Worm (Caenorhabditis elegans) whole organism, mixed stage, embryonic: ENCODE data around the gene F07G6.5.
"Not testable (repeated sequence)": the region's sequence is repeated elsewhere in the genome, so short reads cannot be mapped to it uniquely, and the experiment has no call there.

ENCODE experiments used
- M03D4.4 ChIP-seq: sonication (generic microtip); optimal IDR thresholded peaks from 2 replicates; lab custom pipeline; 2017; ENCODE audit warnings: mild to moderate bottlenecking, missing genetic modification characterization, missing compliant biosample characterization
- bed-3 ChIP-seq: fragments of 200-800 bp; sonication (Bioruptor generic); optimal IDR thresholded peaks from 3 replicates; lab custom pipeline; 2018; ENCODE audit warnings: mild to moderate bottlenecking, missing genetic modification characterization, moderate library complexity, missing compliant biosample characterization
- blmp-1 ChIP-seq: fragments of 150-350 bp; optimal IDR thresholded peaks from 2 replicates; lab custom pipeline; 2014; ENCODE audit warnings: missing biosample characterization, missing genetic modification characterization
- ceh-83 ChIP-seq: fragments of 200-800 bp; sonication (Bioruptor generic); optimal IDR thresholded peaks from 2 replicates; lab custom pipeline; 2018; ENCODE audit warnings: mild to moderate bottlenecking, missing genetic modification characterization, missing compliant biosample characterization
- ces-1 ChIP-seq: fragments of 150-350 bp; optimal IDR thresholded peaks from 2 replicates; lab custom pipeline; 2014; ENCODE audit warnings: missing biosample characterization, missing genetic modification reagents, missing genetic modification characterization
- drap-1 ChIP-seq: fragments of 200-800 bp; sonication (Bioruptor generic); optimal IDR thresholded peaks from 3 replicates; lab custom pipeline; 2018; ENCODE audit warnings: mild to moderate bottlenecking, missing genetic modification characterization, missing compliant biosample characterization
- elt-1 ChIP-seq: sonication (generic microtip); optimal IDR thresholded peaks from 2 replicates; lab custom pipeline; 2017; ENCODE audit warnings: missing genetic modification characterization, mild to moderate bottlenecking, missing compliant biosample characterization, antibody characterized with exemption, moderate library complexity, borderline replicate concordance; ENCODE audit not compliant: insufficient read depth
- elt-3 ChIP-seq: fragments of 150-350 bp; optimal IDR thresholded peaks from 2 replicates; lab custom pipeline; 2014; ENCODE audit warnings: missing biosample characterization, missing genetic modification characterization
- flh-1 ChIP-seq: fragments of 200-800 bp; sonication (Bioruptor generic); optimal IDR thresholded peaks from 2 replicates; lab custom pipeline; 2018; ENCODE audit warnings: mild to moderate bottlenecking, missing genetic modification characterization, moderate library complexity, missing compliant biosample characterization
- ham-2 ChIP-seq: fragments of 200-800 bp; sonication (Bioruptor generic); optimal IDR thresholded peaks from 2 replicates; lab custom pipeline; 2018; ENCODE audit warnings: mild to moderate bottlenecking, missing genetic modification characterization, missing compliant biosample characterization
- hlh-1 ChIP-seq: fragments of 150-350 bp; optimal IDR thresholded peaks from 2 replicates; lab custom pipeline; 2014; ENCODE audit warnings: missing biosample characterization, missing genetic modification reagents, missing genetic modification characterization
- lin-13 ChIP-seq: fragments of 150-350 bp; optimal IDR thresholded peaks from 2 replicates; lab custom pipeline; 2014; ENCODE audit warnings: missing biosample characterization, missing genetic modification characterization
- lin-32 ChIP-seq: fragments of 200-800 bp; sonication (Bioruptor generic); optimal IDR thresholded peaks from 2 replicates; lab custom pipeline; 2018; ENCODE audit warnings: mild to moderate bottlenecking, missing genetic modification characterization, missing compliant biosample characterization
- lsy-2 ChIP-seq: fragments of 150-350 bp; optimal IDR thresholded peaks from 2 replicates; lab custom pipeline; 2014; ENCODE audit warnings: missing biosample characterization, missing genetic modification characterization
- mab-5 ChIP-seq: fragments of 150-350 bp; optimal IDR thresholded peaks from 2 replicates; lab custom pipeline; 2014; ENCODE audit warnings: missing biosample characterization, missing genetic modification characterization
- mep-1 ChIP-seq: fragments of 150-350 bp; optimal IDR thresholded peaks from 2 replicates; lab custom pipeline; 2017; ENCODE audit warnings: missing biosample characterization, missing genetic modification reagents, missing genetic modification characterization, inconsistent platforms
- mls-2 ChIP-seq: sonication (generic microtip); optimal IDR thresholded peaks from 2 replicates; lab custom pipeline; 2016; ENCODE audit warnings: mild to moderate bottlenecking, missing genetic modification characterization, moderate library complexity, missing compliant biosample characterization
- nhr-12 ChIP-seq: fragments of 150-350 bp; optimal IDR thresholded peaks from 2 replicates; lab custom pipeline; 2014; ENCODE audit warnings: missing biosample characterization, missing genetic modification characterization
- nhr-2 ChIP-seq: fragments of 150-350 bp; optimal IDR thresholded peaks from 2 replicates; lab custom pipeline; 2014; ENCODE audit warnings: missing biosample characterization, missing genetic modification characterization
- nhr-28 ChIP-seq: fragments of 150-350 bp; optimal IDR thresholded peaks from 2 replicates; lab custom pipeline; 2014; ENCODE audit warnings: missing biosample characterization, missing genetic modification characterization
- nhr-76 ChIP-seq: sonication (generic microtip); optimal IDR thresholded peaks from 2 replicates; lab custom pipeline; 2017; ENCODE audit warnings: missing biosample characterization, missing genetic modification characterization
- pha-4 ChIP-seq: fragments of 150-350 bp; optimal IDR thresholded peaks from 2 replicates; lab custom pipeline; 2018; ENCODE audit warnings: missing biosample characterization, missing genetic modification reagents, missing genetic modification characterization
- sptf-1 ChIP-seq: sonication (generic microtip); optimal IDR thresholded peaks from 2 replicates; lab custom pipeline; 2017; ENCODE audit warnings: mild to moderate bottlenecking, missing genetic modification characterization, moderate library complexity, missing compliant biosample characterization
- tbx-8 ChIP-seq: fragments of 200-800 bp; sonication (Bioruptor generic); optimal IDR thresholded peaks from 2 replicates; lab custom pipeline; 2018; ENCODE audit warnings: mild to moderate bottlenecking, missing genetic modification characterization, moderate library complexity, missing compliant biosample characterization
- unc-120 ChIP-seq: sonication (generic microtip); optimal IDR thresholded peaks from 2 replicates; lab custom pipeline; 2017; ENCODE audit warnings: missing genetic modification characterization, missing compliant biosample characterization; ENCODE audit not compliant: poor library complexity, severe bottlenecking
- unc-39 ChIP-seq: fragments of 150-350 bp; optimal IDR thresholded peaks from 2 replicates; lab custom pipeline; 2014; ENCODE audit warnings: missing biosample characterization, missing genetic modification characterization
- unc-62 ChIP-seq: fragments of 150-350 bp; optimal IDR thresholded peaks from 2 replicates; lab custom pipeline; 2014; ENCODE audit warnings: missing biosample characterization, missing genetic modification reagents, missing genetic modification characterization
- ztf-11 ChIP-seq: fragments of 150-350 bp; optimal IDR thresholded peaks from 2 replicates; lab custom pipeline; 2014; ENCODE audit warnings: missing biosample characterization, missing genetic modification characterization

Gene F07G6.5

DNA sequence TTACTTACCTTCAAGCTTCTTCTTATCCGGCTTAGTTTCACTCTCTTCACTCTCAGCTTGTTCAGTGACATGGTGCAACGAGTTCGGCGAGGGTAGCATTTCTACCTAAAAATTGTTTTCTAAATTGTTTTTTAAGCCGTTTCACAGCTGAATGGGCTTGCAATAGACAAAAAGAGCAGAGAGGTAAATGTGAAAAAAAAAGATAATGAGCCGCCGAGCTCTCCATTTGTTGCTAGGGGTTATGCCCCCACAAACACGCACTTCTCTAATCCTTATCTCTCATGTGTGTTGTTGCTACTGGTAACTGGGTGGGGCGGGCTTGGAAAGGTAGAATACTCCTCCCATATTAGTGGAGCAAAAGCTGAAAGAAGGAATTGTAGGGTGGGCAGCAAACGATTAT, 2.6 kb downstream of the F07G6.5 start, which contains the start of gene C36C9.5:
TSS of gene C36C9.5 (minus strand) at position 101 of the 400 bp plus-strand sequence.
- TF ChIP-seq ztf-11 (tag; lab: Kevin White, UChicago) (no peak), elt-1 (tag; lab: Kevin White, UChicago) (no peak), ceh-83 (GFP tag; lab: Kevin White, UChicago) (no peak), lin-13 (no peak), nhr-12 (tag; lab: Kevin White, UChicago) (no peak), unc-120 (tag; lab: Kevin White, UChicago) (no peak), drap-1 (GFP tag; lab: Kevin White, UChicago) (no peak), mls-2 (tag; lab: Kevin White, UChicago) (no peak), M03D4.4 (no peak), bed-3 (GFP tag; lab: Kevin White, UChicago) (no peak), unc-62 (GFP tag; lab: Kevin White, UChicago) (no peak), sptf-1 (no peak), ham-2 (no peak), flh-1 (no peak)

DNA sequence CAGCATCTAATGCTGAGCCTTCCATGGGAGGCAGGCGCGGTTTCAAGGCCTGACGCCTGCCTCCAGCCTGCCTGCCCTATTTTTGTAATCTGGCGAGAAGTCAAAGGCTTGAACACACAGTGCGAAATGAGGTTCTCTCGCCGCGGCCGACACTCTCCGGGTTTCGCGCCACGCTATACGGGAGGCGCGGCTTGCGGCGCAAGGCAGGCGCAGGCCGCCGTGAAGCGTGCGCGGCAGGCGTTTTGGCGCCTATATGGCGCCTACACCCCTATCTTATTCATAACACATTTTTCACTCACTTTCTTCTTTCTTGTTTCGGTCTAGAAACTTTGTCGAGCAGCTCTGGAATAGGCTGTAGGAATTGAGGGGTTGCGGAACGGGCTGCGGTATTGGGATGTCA, 3.4 kb downstream of the F07G6.5 start:
- TF ChIP-seq elt-1 (tag; lab: Kevin White, UChicago) (no peak), mep-1 (tag; lab: Kevin White, UChicago) (no peak), nhr-76 (no peak), unc-39 (tag; lab: Kevin White, UChicago) (no peak), ham-2 (no peak), sptf-1 (no peak), bed-3 (GFP tag; lab: Kevin White, UChicago) (no peak), lsy-2 (tag; lab: Kevin White, UChicago) (no peak), pha-4 (tag; lab: Kevin White, UChicago) (no peak), lin-13 (no peak), lin-32 (GFP tag; lab: Kevin White, UChicago) (no peak), ceh-83 (GFP tag; lab: Kevin White, UChicago) (no peak)
- TF ChIP-seq, all 35 proteins: peak for 0

DNA sequence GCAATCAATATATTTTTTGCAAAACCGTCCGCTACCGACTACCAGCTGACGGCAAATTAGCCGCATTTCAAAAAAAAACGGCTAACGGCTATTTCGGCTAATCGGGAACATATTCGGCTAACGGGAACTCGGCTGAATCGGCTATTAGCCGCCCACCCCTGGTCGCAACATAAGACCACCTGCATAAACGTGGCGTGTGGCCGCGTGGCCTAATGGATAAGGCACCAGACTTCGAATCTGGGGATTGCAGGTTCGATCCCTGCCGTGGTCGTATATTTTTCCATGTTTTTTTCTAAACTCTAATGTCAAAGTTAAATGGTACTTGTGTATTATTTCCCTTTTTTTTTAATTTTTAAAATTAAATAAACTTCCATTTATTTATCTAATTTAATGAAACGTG, 8.0 kb downstream of the F07G6.5 start:
- TF ChIP-seq lin-32 (GFP tag; lab: Kevin White, UChicago) (no peak), nhr-12 (tag; lab: Kevin White, UChicago) (no peak), nhr-2 (tag; lab: Kevin White, UChicago) (no peak), hlh-1 (no peak), mab-5 (tag; lab: Kevin White, UChicago) (no peak), ceh-83 (GFP tag; lab: Kevin White, UChicago) (no peak)
- TF ChIP-seq, all 35 proteins: peak for 0

DNA sequence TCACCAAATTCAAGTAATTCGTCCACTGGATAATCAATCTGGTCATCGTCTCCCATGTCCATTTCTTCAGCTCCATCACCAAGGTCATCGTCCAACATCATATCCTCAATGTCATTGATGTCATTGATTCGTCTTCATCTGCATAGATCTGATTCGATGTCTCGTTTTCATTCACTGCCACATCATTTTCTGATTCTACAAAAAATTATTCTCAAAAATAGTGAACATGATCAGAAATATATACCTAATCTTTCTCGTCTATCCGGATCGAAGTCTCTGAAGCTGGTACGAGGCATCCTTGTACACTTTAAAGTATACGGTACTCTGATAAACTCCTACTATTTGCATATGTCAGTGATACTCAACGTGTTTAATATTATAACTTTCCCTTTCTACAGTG, 9.6 kb downstream of the F07G6.5 start, which contains the start of gene C36C9.4:
TSS of gene C36C9.4 (minus strand) at position 101 of the 400 bp plus-strand sequence.
- not testable (repeated sequence) for TF ChIP-seq tbx-8 (GFP tag; lab: Kevin White, UChicago); unc-62 (GFP tag; lab: Kevin White, UChicago); lin-13

DNA sequence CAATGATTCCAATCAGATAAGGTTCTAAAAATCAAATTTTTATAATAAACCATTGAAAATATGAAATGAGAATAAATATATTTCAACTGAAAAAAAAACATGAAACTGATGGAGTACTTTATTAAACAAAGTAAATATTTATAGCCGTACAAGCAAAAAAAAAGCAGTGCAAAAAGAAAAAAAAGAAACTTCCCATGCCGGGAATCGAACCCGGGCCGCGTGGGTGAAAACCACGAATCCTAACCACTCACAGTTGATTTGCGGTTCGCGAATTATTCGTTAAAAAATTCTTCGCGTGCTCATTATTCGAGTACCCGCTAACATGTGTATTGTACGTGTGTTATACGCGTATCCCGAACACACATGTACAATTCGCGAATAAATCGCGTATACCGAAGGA, 15.5 kb downstream of the F07G6.5 start, which contains the start of gene C36C9.6:
TSS of gene C36C9.6 (minus strand) at position 101 of the 400 bp plus-strand sequence.
- not testable (repeated sequence) for TF ChIP-seq elt-3, mls-2, unc-39 (tag; lab: Kevin White, UChicago)

DNA sequence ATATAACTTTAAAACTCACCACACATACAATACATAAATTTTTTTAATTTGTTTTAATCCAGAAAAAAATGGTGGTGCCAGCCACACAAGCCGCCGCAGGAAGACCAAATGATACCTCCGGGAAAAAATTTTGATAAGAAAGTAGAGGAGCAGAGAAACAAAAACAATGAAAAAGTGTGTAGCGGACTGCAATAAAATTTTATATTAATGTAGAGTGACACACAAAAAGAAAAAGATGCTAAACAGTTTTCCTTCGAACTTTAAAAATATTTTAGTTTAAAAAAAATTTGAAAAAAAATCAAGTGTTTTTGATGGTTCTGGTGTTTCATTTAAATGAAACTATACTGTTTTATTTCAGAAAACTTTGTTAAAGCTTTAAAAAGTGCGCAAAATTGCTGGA, 16.4 kb downstream of the F07G6.5 start, which contains the start of gene C36C9.12:
TSS of gene C36C9.12 (minus strand) at position 101 of the 400 bp plus-strand sequence.
- not testable (repeated sequence) for TF ChIP-seq blmp-1 (tag; lab: Kevin White, UChicago); ces-1 (GFP tag; lab: Kevin White, UChicago); nhr-28 (tag; lab: Kevin White, UChicago)
